Fruit fly (Drosophila melanogaster): ENCODE results near the gene CG8568.
A peak's percentile ranks its signal among the peaks of the same experiment; 100 is the strongest.

The CG8568 gene

dm6 chrX:17478383-17478782 lies 26.0 kb upstream of the CG8568 start:
- TF ChIP-seq CG4318 (GFP tag; optimal IDR thresholded peaks at IDR 0.05) (no peak), net (GFP tag; optimal IDR thresholded peaks at IDR 0.05) (no peak), CG32006 (GFP tag; optimal IDR thresholded peaks at IDR 0.05) (no peak), CG11294 (GFP tag; IDR thresholded peaks at IDR 0.05) (no peak), CG11902 (GFP tag; optimal IDR thresholded peaks at IDR 0.05) (no peak), Lpt (GFP tag; optimal IDR thresholded peaks at IDR 0.05) (no peak), CG31627 (GFP tag; optimal IDR thresholded peaks at IDR 0.05) (no peak), CG9139 (GFP tag; optimal IDR thresholded peaks at IDR 0.05) (no peak), Met (GFP tag; optimal IDR thresholded peaks at IDR 0.05) (no peak), svp (GFP tag) (no peak)

dm6 chrX:17476999-17477398 lies 24.7 kb upstream of the CG8568 start:
- TF ChIP-seq spab (GFP tag; optimal IDR thresholded peaks at IDR 0.05) (no peak), CG4318 (GFP tag; optimal IDR thresholded peaks at IDR 0.05) (no peak), Eip93F (GFP tag; optimal IDR thresholded peaks at IDR 0.05) (no peak), Ets96B (tag; optimal IDR thresholded peaks at IDR 0.05) (no peak), svp (GFP tag) (no peak), CG6792 (GFP tag; optimal IDR thresholded peaks at IDR 0.05) (no peak), topi (GFP tag; optimal IDR thresholded peaks at IDR 0.05) (no peak), Ets21C (GFP tag; optimal IDR thresholded peaks at IDR 0.05) (no peak), lz (GFP tag; optimal IDR thresholded peaks at IDR 0.05) (no peak), Met (GFP tag; optimal IDR thresholded peaks at IDR 0.05) (no peak), eg (GFP tag; IDR thresholded peaks at IDR 0.05) (no peak), Sox14 (GFP tag; optimal IDR thresholded peaks at IDR 0.05) (no peak)

- TF ChIP-seq vri (GFP tag; optimal IDR thresholded peaks at IDR 0.05) (no peak), cyc (GFP tag; optimal IDR thresholded peaks at IDR 0.05) (no peak), ss (GFP tag; optimal IDR thresholded peaks at IDR 0.05) (no peak), Gug (GFP tag; IDR thresholded peaks at IDR 0.05) (no peak), CG8119 (GFP tag; IDR thresholded peaks at IDR 0.05) (peak; percentile 18; the same call in 1 of the 3 replicates), OdsH (GFP tag; optimal IDR thresholded peaks at IDR 0.05) (peak; percentile 32), CG6792 (GFP tag; optimal IDR thresholded peaks at IDR 0.05) (peak; percentile 26), CG34406 (GFP tag; optimal IDR thresholded peaks at IDR 0.05) (peak; percentile 20), Eip78C (GFP tag) (peak; percentile 70), svp (GFP tag) (peak; percentile 44), Met (GFP tag; optimal IDR thresholded peaks at IDR 0.05) (peak; percentile 8), acj6 (GFP tag; optimal IDR thresholded peaks at IDR 0.05) (peak; percentile 34), CG11902 (GFP tag; optimal IDR thresholded peaks at IDR 0.05) (peak; percentile 24), pdm3 (GFP tag; optimal IDR thresholded peaks at IDR 0.05) (peak; percentile 38), CG15336 (GFP tag; IDR thresholded peaks at IDR 0.05) (peak; percentile 40; the same call in 1 of the 2 replicates), CG3919 (GFP tag; optimal IDR thresholded peaks at IDR 0.05) (peak; percentile 30), CG32006 (GFP tag; optimal IDR thresholded peaks at IDR 0.05) (peak; percentile 39), Eip75B (GFP tag; optimal IDR thresholded peaks at IDR 0.05) (peak; percentile 6), Hr4 (GFP tag; optimal IDR thresholded peaks at IDR 0.05) (peak; percentile 50), achi (GFP tag; optimal IDR thresholded peaks at IDR 0.05) (peak; percentile 26), CG6163 (GFP tag; IDR thresholded peaks at IDR 0.05) (peak; percentile 66)
Observed at dm6 chrX:17473879-17474278, 21.5 kb upstream of the CG8568 start.

dm6 chrX:17472930-17473668 lies 20.8 kb upstream of the CG8568 start:
- TF ChIP-seq CG7368 (GFP tag; optimal IDR thresholded peaks at IDR 0.05), result peak; percentile 13
- TF ChIP-seq CG10631 (GFP tag; optimal IDR thresholded peaks at IDR 0.05), result peak; percentile 33
- TF ChIP-seq Gug (GFP tag; IDR thresholded peaks at IDR 0.05), result 0 out of 2 replicates have a peak, but pooled peaks have one; percentile 21
- peak; percentile 11 for TF ChIP-seq Lpt (GFP tag; optimal IDR thresholded peaks at IDR 0.05)
- no peak for TF ChIP-seq fkh (GFP tag; optimal IDR thresholded peaks at IDR 0.05)
- no peak for TF ChIP-seq CG8319 (GFP tag; optimal IDR thresholded peaks at IDR 0.05)
- peak; percentile 39 for TF ChIP-seq svp (GFP tag)
- no peak for TF ChIP-seq Hr39 (GFP tag; optimal IDR thresholded peaks at IDR 0.05)
- TF ChIP-seq Eip75B (GFP tag; optimal IDR thresholded peaks at IDR 0.05), result peak; percentile 11
- TF ChIP-seq CG11762 (GFP tag; optimal IDR thresholded peaks at IDR 0.05; ENCODE audit: insufficient read depth), result no peak
- TF ChIP-seq esn (GFP tag; optimal IDR thresholded peaks at IDR 0.05), result peak; percentile 10
- TF ChIP-seq Smox (GFP tag; optimal IDR thresholded peaks at IDR 0.05), result no peak
- TF ChIP-seq achi (GFP tag; optimal IDR thresholded peaks at IDR 0.05), result peak; percentile 17
- no peak for TF ChIP-seq CG11902 (GFP tag; optimal IDR thresholded peaks at IDR 0.05)
- no peak for TF ChIP-seq Met (GFP tag; optimal IDR thresholded peaks at IDR 0.05)
- peak; percentile 37 for TF ChIP-seq CG10669 (GFP tag; optimal IDR thresholded peaks at IDR 0.05)
- no peak for TF ChIP-seq CG32006 (GFP tag; optimal IDR thresholded peaks at IDR 0.05)
- no peak for TF ChIP-seq Eip93F (GFP tag; optimal IDR thresholded peaks at IDR 0.05)
- peak; percentile 35 for TF ChIP-seq CG16779 (tag; optimal IDR thresholded peaks at IDR 0.05)
- TF ChIP-seq CG6808 (GFP tag; optimal IDR thresholded peaks at IDR 0.05), result peak; percentile 40

Data from whole organism, prepupa.